Fruit fly (Drosophila melanogaster): ENCODE measurements around the gene Smn.

Gene Smn

dm6 chr3L:16582678-16583315, 1.4 kb upstream of the Smn start, which contains the start of gene Rpn12 (continued):
- no peak for TF ChIP-seq CG5953 (GFP tag; IDR thresholded peaks at IDR 0.05)
- no peak for TF ChIP-seq CG43689 (GFP tag; IDR thresholded peaks at IDR 0.05)
- TF ChIP-seq repo (GFP tag; optimal IDR thresholded peaks at IDR 0.05) = no peak
- TF ChIP-seq CG11247 (GFP tag; IDR thresholded peaks at IDR 0.05) = 0 out of 2 replicates have a peak, but pooled peaks have one; percentile 22
- peak; percentile 84 for TF ChIP-seq amos (GFP tag; IDR thresholded peaks at IDR 0.05; ENCODE audit: partially characterized antibody)
- no peak for TF ChIP-seq CG8359 (GFP tag; optimal IDR thresholded peaks at IDR 0.05; ENCODE audit: borderline replicate concordance)
- no peak for TF ChIP-seq onecut (GFP tag; IDR thresholded peaks at IDR 0.05)
- TF ChIP-seq CG18476 (GFP tag; optimal IDR thresholded peaks at IDR 0.05) = no peak
- peak; percentile 17 for TF ChIP-seq CG7839 (tag; optimal IDR thresholded peaks at IDR 0.05)
- TF ChIP-seq Dfd (GFP tag; optimal IDR thresholded peaks at IDR 0.05) = no peak
- TF ChIP-seq stwl (tag; optimal IDR thresholded peaks at IDR 0.05) = peak; percentile 70
- TF ChIP-seq CG10462 (GFP tag; optimal IDR thresholded peaks at IDR 0.05) = no peak
- TF ChIP-seq Dek (tag; optimal IDR thresholded peaks at IDR 0.05) = peak; percentile 7
- TF ChIP-seq D19A (tag; optimal IDR thresholded peaks at IDR 0.05) = peak; percentile 15
- no peak for TF ChIP-seq gsb (GFP tag; IDR thresholded peaks at IDR 0.05)
- no peak for TF ChIP-seq Sox102F (GFP tag; optimal IDR thresholded peaks at IDR 0.05)
- TF ChIP-seq fd3F (GFP tag; optimal IDR thresholded peaks at IDR 0.05) = no peak
- TF ChIP-seq cato (GFP tag; optimal IDR thresholded peaks at IDR 0.05; ENCODE audit: borderline replicate concordance) = no peak
- peak; percentile 83 for TF ChIP-seq unc-4 (GFP tag; IDR thresholded peaks at IDR 0.05; ENCODE audit: partially characterized antibody)
- no peak for TF ChIP-seq crol (GFP tag; IDR thresholded peaks at IDR 0.05)
- peak; percentile 52 for TF ChIP-seq nmo (GFP tag; optimal IDR thresholded peaks at IDR 0.05)
- no peak for TF ChIP-seq emc (GFP tag; optimal IDR thresholded peaks at IDR 0.05)
- no peak for TF ChIP-seq CG15011 (GFP tag; optimal IDR thresholded peaks at IDR 0.05)
- no peak for TF ChIP-seq mirr (GFP tag; optimal IDR thresholded peaks at IDR 0.05)
- peak; percentile 38 for TF ChIP-seq CG14710 (tag; optimal IDR thresholded peaks at IDR 0.05)
- no peak for TF ChIP-seq kni (GFP tag; optimal IDR thresholded peaks at IDR 0.05)
- no peak for TF ChIP-seq CG6765 (GFP tag; optimal IDR thresholded peaks at IDR 0.05)
- TF ChIP-seq CG6683 (GFP tag; optimal IDR thresholded peaks at IDR 0.05) = no peak
- no peak for TF ChIP-seq hkb (optimal IDR thresholded peaks at IDR 0.05)
- TF ChIP-seq hkb (GFP tag; IDR thresholded peaks at IDR 0.05) = no peak
- no peak for TF ChIP-seq chm (GFP tag; IDR thresholded peaks at IDR 0.05)
- no peak for TF ChIP-seq sqz (GFP tag; optimal IDR thresholded peaks at IDR 0.05)
- TF ChIP-seq eyg (GFP tag; optimal IDR thresholded peaks at IDR 0.05) = no peak
- TF ChIP-seq insv (GFP tag; optimal IDR thresholded peaks at IDR 0.05) = no peak
- no peak for TF ChIP-seq CG10565 (GFP tag; optimal IDR thresholded peaks at IDR 0.05)
- TF ChIP-seq Dref (GFP tag; IDR thresholded peaks at IDR 0.05) = peak; percentile 88
- peak; percentile 53 for TF ChIP-seq CG15514 (GFP tag; optimal IDR thresholded peaks at IDR 0.05)
- no peak for TF ChIP-seq CG4730 (GFP tag; IDR thresholded peaks at IDR 0.05)
- TF ChIP-seq CG2116 (GFP tag; optimal IDR thresholded peaks at IDR 0.05) = peak; percentile 75
- peak; percentile 43 for TF ChIP-seq CG30403 (GFP tag; optimal IDR thresholded peaks at IDR 0.05)
- no peak for TF ChIP-seq klu (GFP tag; IDR thresholded peaks at IDR 0.05)
- no peak for TF ChIP-seq shn (GFP tag; optimal IDR thresholded peaks at IDR 0.05)
- no peak for TF ChIP-seq CG17568 (GFP tag; optimal IDR thresholded peaks at IDR 0.05)
- TF ChIP-seq kay (GFP tag; optimal IDR thresholded peaks at IDR 0.05) = no peak
- no peak for TF ChIP-seq Lhr (GFP tag; optimal IDR thresholded peaks at IDR 0.05)
- TF ChIP-seq Asciz (GFP tag; optimal IDR thresholded peaks at IDR 0.05) = no peak
- TF ChIP-seq ranshi (GFP tag; IDR thresholded peaks at IDR 0.05) = no peak
- no peak; the same call in 1 of the 2 replicates for TF ChIP-seq Atf6 (GFP tag; IDR thresholded peaks at IDR 0.05)
- TF ChIP-seq CG7963 (GFP tag; IDR thresholded peaks at IDR 0.05; ENCODE audit: partially characterized antibody) = peak; percentile 74; the same call in 2 of the 3 replicates
- TF ChIP-seq so (GFP tag; IDR thresholded peaks at IDR 0.05) = no peak

Data from whole organism, embryonic.